Fruit fly (Drosophila melanogaster): ENCODE results near the gene CG33641.

The CG33641 gene

dm6 chr2L:13513331-13514261 lies 15.2 kb upstream of the CG33641 start (continued):
- TF ChIP-seq CG3919 (GFP tag; optimal IDR thresholded peaks at IDR 0.05): peak; percentile 68
- TF ChIP-seq dac (GFP tag; optimal IDR thresholded peaks at IDR 0.05): peak; percentile 56
- peak; percentile 21; the same call in 1 of the 2 replicates for TF ChIP-seq CG11294 (GFP tag; IDR thresholded peaks at IDR 0.05)
- TF ChIP-seq Eip75B (GFP tag; optimal IDR thresholded peaks at IDR 0.05): peak; percentile 67
- peak; percentile 69 for TF ChIP-seq Smox (GFP tag; optimal IDR thresholded peaks at IDR 0.05)
- TF ChIP-seq CG34406 (GFP tag; optimal IDR thresholded peaks at IDR 0.05): peak; percentile 61
- TF ChIP-seq CG6854 (GFP tag; optimal IDR thresholded peaks at IDR 0.05): peak; percentile 72
- peak; percentile 57 for TF ChIP-seq CG10631 (GFP tag; optimal IDR thresholded peaks at IDR 0.05)
- peak; percentile 56 for TF ChIP-seq CG11902 (GFP tag; optimal IDR thresholded peaks at IDR 0.05)
- TF ChIP-seq vri (GFP tag; optimal IDR thresholded peaks at IDR 0.05): peak; percentile 89
- TF ChIP-seq pdm3 (GFP tag; optimal IDR thresholded peaks at IDR 0.05): peak; percentile 66
- TF ChIP-seq esn (GFP tag; optimal IDR thresholded peaks at IDR 0.05): peak; percentile 86
- TF ChIP-seq net (GFP tag; optimal IDR thresholded peaks at IDR 0.05): peak; percentile 58
- peak; percentile 55 for TF ChIP-seq CG9139 (GFP tag; optimal IDR thresholded peaks at IDR 0.05)
- TF ChIP-seq CG6163 (GFP tag; IDR thresholded peaks at IDR 0.05): peak; percentile 83
- peak; percentile 60 for TF ChIP-seq CG6792 (GFP tag; optimal IDR thresholded peaks at IDR 0.05)
- TF ChIP-seq Eip78C (GFP tag): peak; percentile 95
- TF ChIP-seq Met (GFP tag; optimal IDR thresholded peaks at IDR 0.05): peak; percentile 77
- TF ChIP-seq fd85E (GFP tag; optimal IDR thresholded peaks at IDR 0.05): peak; percentile 27
- peak; percentile 75 for TF ChIP-seq eg (GFP tag; IDR thresholded peaks at IDR 0.05)
- TF ChIP-seq dsx (GFP tag; optimal IDR thresholded peaks at IDR 0.05; ENCODE audit: poor library complexity, severe bottlenecking): no peak
- TF ChIP-seq Gug (GFP tag; IDR thresholded peaks at IDR 0.05): peak; percentile 39; the same call in 1 of the 2 replicates
- TF ChIP-seq achi (GFP tag; optimal IDR thresholded peaks at IDR 0.05): peak; percentile 43
- TF ChIP-seq CG15336 (GFP tag; IDR thresholded peaks at IDR 0.05): peak; percentile 66; the same call in 1 of the 2 replicates
- peak; percentile 89 for TF ChIP-seq svp (GFP tag)

- TF ChIP-seq CG6854 (GFP tag; optimal IDR thresholded peaks at IDR 0.05) (peak; percentile 39), achi (GFP tag; optimal IDR thresholded peaks at IDR 0.05) (peak; percentile 61), Hr4 (GFP tag; optimal IDR thresholded peaks at IDR 0.05) (peak; percentile 68), topi (GFP tag; optimal IDR thresholded peaks at IDR 0.05) (peak; percentile 55), CG11294 (GFP tag; IDR thresholded peaks at IDR 0.05) (peak; percentile 66; the same call in 1 of the 2 replicates), Eip93F (GFP tag; optimal IDR thresholded peaks at IDR 0.05) (peak; percentile 69), Ets96B (tag; optimal IDR thresholded peaks at IDR 0.05) (no peak), Lpt (GFP tag; optimal IDR thresholded peaks at IDR 0.05) (peak; percentile 34), acj6 (GFP tag; optimal IDR thresholded peaks at IDR 0.05) (peak; percentile 74), dac (GFP tag; optimal IDR thresholded peaks at IDR 0.05) (peak; percentile 29), CG7368 (GFP tag; optimal IDR thresholded peaks at IDR 0.05) (peak; percentile 22), CG31627 (GFP tag; optimal IDR thresholded peaks at IDR 0.05) (peak; percentile 84), CG3919 (GFP tag; optimal IDR thresholded peaks at IDR 0.05) (no peak), CG4318 (GFP tag; optimal IDR thresholded peaks at IDR 0.05) (peak; percentile 75), CG8119 (GFP tag; IDR thresholded peaks at IDR 0.05) (peak; percentile 78), Met (GFP tag; optimal IDR thresholded peaks at IDR 0.05) (peak; percentile 87), svp (GFP tag) (peak; percentile 81), CG16779 (tag; optimal IDR thresholded peaks at IDR 0.05) (no peak), CG10631 (GFP tag; optimal IDR thresholded peaks at IDR 0.05) (peak; percentile 40), CG8319 (GFP tag; optimal IDR thresholded peaks at IDR 0.05) (no peak), ss (GFP tag; optimal IDR thresholded peaks at IDR 0.05) (no peak), CG6808 (GFP tag; optimal IDR thresholded peaks at IDR 0.05) (no peak), eg (GFP tag; IDR thresholded peaks at IDR 0.05) (peak; percentile 58), CG3032 (tag; optimal IDR thresholded peaks at IDR 0.05) (no peak), dsx (GFP tag; optimal IDR thresholded peaks at IDR 0.05; ENCODE audit: poor library complexity, severe bottlenecking) (no peak), Hr38 (GFP tag; optimal IDR thresholded peaks at IDR 0.05) (no peak), CG6163 (GFP tag; IDR thresholded peaks at IDR 0.05) (peak; percentile 49; the same call in 2 of the 3 replicates), Smox (GFP tag; optimal IDR thresholded peaks at IDR 0.05) (peak; percentile 84), Gug (GFP tag; IDR thresholded peaks at IDR 0.05) (no peak), Eip75B (GFP tag; optimal IDR thresholded peaks at IDR 0.05) (no peak), CG34406 (GFP tag; optimal IDR thresholded peaks at IDR 0.05) (peak; percentile 55), Sox15 (GFP tag; optimal IDR thresholded peaks at IDR 0.05) (peak; percentile 67), fkh (GFP tag; optimal IDR thresholded peaks at IDR 0.05) (peak; percentile 45), CG6792 (GFP tag; optimal IDR thresholded peaks at IDR 0.05) (peak; percentile 71), Eip78C (GFP tag) (peak; percentile 75), salr (GFP tag; optimal IDR thresholded peaks at IDR 0.05) (no peak)
Measured at dm6 chr2L:13514262-13514937, 14.4 kb upstream of the CG33641 start.
